Fruit fly (Drosophila melanogaster): ENCODE measurements around the gene cad.
A peak's percentile ranks its signal among the peaks of the same experiment; 100 is the strongest.

cad gene

DNA sequence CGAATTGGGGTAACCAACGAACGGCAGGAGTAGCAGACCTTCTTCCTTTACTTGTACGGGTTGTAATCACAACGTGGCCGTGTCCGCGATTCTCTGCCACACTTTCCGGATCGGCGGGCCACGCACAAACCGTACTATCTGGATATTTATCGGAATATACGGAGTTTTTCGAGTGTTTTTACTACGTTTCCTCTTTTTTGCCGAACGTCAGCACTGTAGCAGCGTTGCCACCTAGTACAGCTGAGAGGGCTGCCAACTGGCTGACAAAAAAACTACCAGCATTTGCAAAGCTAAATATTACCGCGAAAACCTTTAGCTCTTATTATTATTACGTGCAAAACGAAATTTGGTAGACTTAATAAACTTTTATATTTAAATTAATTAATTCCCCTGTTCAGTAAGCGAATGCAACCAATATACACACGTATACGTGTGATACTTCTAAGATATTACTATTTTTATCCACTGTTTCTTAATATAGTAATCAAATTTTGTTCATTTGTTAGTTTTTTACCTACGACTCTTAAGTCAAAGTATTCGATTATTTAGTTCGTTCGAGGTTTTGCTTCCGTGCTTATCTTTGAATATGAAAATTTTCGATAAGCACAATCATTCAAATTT, 36.4 kb upstream of the cad start, which contains the start of gene TM9SF2 (continued):
- TF ChIP-seq CG12071 (GFP tag; optimal IDR thresholded peaks at IDR 0.05) = no peak
- TF ChIP-seq NFAT (GFP tag; IDR thresholded peaks at IDR 0.05) = peak; percentile 37; the same call in 1 of the 2 replicates
- TF ChIP-seq CG15514 (GFP tag; optimal IDR thresholded peaks at IDR 0.05) = peak; percentile 65
- no peak for TF ChIP-seq pb (GFP tag; optimal IDR thresholded peaks at IDR 0.05)
- no peak for TF ChIP-seq Xrp1 (GFP tag; IDR thresholded peaks at IDR 0.05)
- no peak for TF ChIP-seq GATAe (GFP tag; conservative IDR thresholded peaks at IDR 0.05)
- TF ChIP-seq Ets65A (GFP tag) = peak; percentile 91
- TF ChIP-seq run (tag; optimal IDR thresholded peaks at IDR 0.05) = no peak
- TF ChIP-seq CG8281 (tag; optimal IDR thresholded peaks at IDR 0.05) = no peak
- TF ChIP-seq CG31441 (GFP tag; IDR thresholded peaks at IDR 0.05) = no peak
- no peak for TF ChIP-seq bbx (GFP tag; IDR thresholded peaks at IDR 0.05; ENCODE audit: partially characterized antibody)
- TF ChIP-seq Spps (tag; optimal IDR thresholded peaks at IDR 0.05) = no peak
- TF ChIP-seq CG13775 (GFP tag; optimal IDR thresholded peaks at IDR 0.05) = peak; percentile 39
- TF ChIP-seq slou (GFP tag; optimal IDR thresholded peaks at IDR 0.05) = no peak
- no peak for TF ChIP-seq eyg (GFP tag; optimal IDR thresholded peaks at IDR 0.05)
- peak; percentile 36 for TF ChIP-seq CG17186 (GFP tag; optimal IDR thresholded peaks at IDR 0.05)
- no peak for TF ChIP-seq sr (GFP tag; IDR thresholded peaks at IDR 0.05)
- no peak for TF ChIP-seq CG10543 (GFP tag; optimal IDR thresholded peaks at IDR 0.05)
- TF ChIP-seq CG7357 (GFP tag; IDR thresholded peaks at IDR 0.05) = no peak
- TF ChIP-seq CG42726 (GFP tag; IDR thresholded peaks at IDR 0.05; ENCODE audit: partially characterized antibody) = no peak
- no peak for TF ChIP-seq cato (GFP tag; optimal IDR thresholded peaks at IDR 0.05; ENCODE audit: borderline replicate concordance)
- peak; percentile 53 for TF ChIP-seq CG9932 (GFP tag; IDR thresholded peaks at IDR 0.05)
- TF ChIP-seq CG4617 (GFP tag; optimal IDR thresholded peaks at IDR 0.05; ENCODE audit: borderline replicate concordance) = peak; percentile 80
- no peak for TF ChIP-seq fd64A (GFP tag; optimal IDR thresholded peaks at IDR 0.05)
- no peak for TF ChIP-seq ci (GFP tag; IDR thresholded peaks at IDR 0.05)
- TF ChIP-seq Scr (GFP tag; IDR thresholded peaks at IDR 0.05; ENCODE audit: partially characterized antibody) = no peak
- no peak for TF ChIP-seq ken (GFP tag; IDR thresholded peaks at IDR 0.05)
- no peak for TF ChIP-seq H15 (GFP tag; IDR thresholded peaks at IDR 0.05)
- TF ChIP-seq NC2α (GFP tag; optimal IDR thresholded peaks at IDR 0.05) = no peak
- TF ChIP-seq NC2β (GFP tag; optimal IDR thresholded peaks at IDR 0.05) = no peak
- TF ChIP-seq Asciz (GFP tag; optimal IDR thresholded peaks at IDR 0.05) = no peak
- TF ChIP-seq ranshi (GFP tag; IDR thresholded peaks at IDR 0.05) = no peak
- peak; percentile 26 for TF ChIP-seq Camta (GFP tag; optimal IDR thresholded peaks at IDR 0.05)
- TF ChIP-seq CG2678 (tag; optimal IDR thresholded peaks at IDR 0.05) = no peak
- no peak for TF ChIP-seq CG1792 (GFP tag; optimal IDR thresholded peaks at IDR 0.05)
- TF ChIP-seq CG10209 (GFP tag; optimal IDR thresholded peaks at IDR 0.05) = no peak
- TF ChIP-seq gcm2 (GFP tag; optimal IDR thresholded peaks at IDR 0.05) = no peak
- TF ChIP-seq hth (optimal IDR thresholded peaks at IDR 0.05) = no peak
- peak; percentile 4 for TF ChIP-seq Hmx (GFP tag; optimal IDR thresholded peaks at IDR 0.05)
- peak; percentile 23; the same call in 1 of the 2 replicates for TF ChIP-seq ssp (GFP tag; IDR thresholded peaks at IDR 0.05)
- TF ChIP-seq lbe (GFP tag; optimal IDR thresholded peaks at IDR 0.05) = no peak
- TF ChIP-seq phol (tag; optimal IDR thresholded peaks at IDR 0.05) = peak; percentile 45
- no peak for TF ChIP-seq gsb (GFP tag; IDR thresholded peaks at IDR 0.05)
- no peak for TF ChIP-seq CG2202 (tag; optimal IDR thresholded peaks at IDR 0.05)
- TF ChIP-seq CG16813 (GFP tag; IDR thresholded peaks at IDR 0.05; ENCODE audit: partially characterized antibody) = no peak
- TF ChIP-seq pho (GFP tag; optimal IDR thresholded peaks at IDR 0.05) = peak; percentile 7
- TF ChIP-seq btn (GFP tag; optimal IDR thresholded peaks at IDR 0.05) = no peak
- TF ChIP-seq gem (tag; optimal IDR thresholded peaks at IDR 0.05) = no peak
- TF ChIP-seq CG3407 (GFP tag; optimal IDR thresholded peaks at IDR 0.05) = no peak
- TF ChIP-seq Dref (GFP tag; IDR thresholded peaks at IDR 0.05) = peak; percentile 46
- TF ChIP-seq Gsc (GFP tag; IDR thresholded peaks at IDR 0.05) = no peak

Data from whole organism, embryonic.